5 fruit fly cellular contexts compared by ENCODE assay signal in genomic region chr3R:18436550-18437362, dm6.
TF ChIP-seq lines count a peak whose summit lies in the region.

No protein-coding gene starts in this region.

TF ChIP-seq in whole organism, adult, 20 proteins besides CTCF, POLR2A, EP300 and RAD21 (continued from another document):
- peak; percentile 60 for TF ChIP-seq CG7101 (tag; optimal IDR thresholded peaks at IDR 0.05; lab: Kevin White, UChicago)
- TF ChIP-seq CG11617 (GFP tag; optimal IDR thresholded peaks at IDR 0.05; lab: Kevin White, UChicago): peak; percentile 78
- no peak for TF ChIP-seq Crg-1 (GFP tag; optimal IDR thresholded peaks at IDR 0.05; lab: Kevin White, UChicago)

TF ChIP-seq in whole organism, embryonic, 481 proteins besides CTCF, POLR2A, EP300 and RAD21 (continued from another document and continues in another):
- TF ChIP-seq danr (GFP tag; IDR thresholded peaks at IDR 0.05; lab: Robert Waterston, UW) (0 out of 2 replicates have a peak, but pooled peaks have one; percentile 13), CG18599 (GFP tag; optimal IDR thresholded peaks at IDR 0.05; lab: Kevin White, UChicago) (peak; percentile 86), Oli (tag; optimal IDR thresholded peaks at IDR 0.05; lab: Kevin White, UChicago) (peak; percentile 63), CG18476 (GFP tag; optimal IDR thresholded peaks at IDR 0.05; lab: Kevin White, UChicago) (peak; percentile 71), Oaz (GFP tag; IDR thresholded peaks at IDR 0.05; lab: Robert Waterston, UW) (0 out of 2 replicates have a peak, but pooled peaks have one; percentile 27), scrt (GFP tag; optimal IDR thresholded peaks at IDR 0.05; lab: Kevin White, UChicago) (peak; percentile 49), Bteb2 (GFP tag; optimal IDR thresholded peaks at IDR 0.05; lab: Kevin White, UChicago) (peak; percentile 26), Dek (tag; optimal IDR thresholded peaks at IDR 0.05; lab: Kevin White, UChicago) (peak; percentile 64), zen2 (GFP tag; IDR thresholded peaks at IDR 0.05; lab: Robert Waterston, UW; ENCODE audit: partially characterized antibody) (no peak), CG18619 (GFP tag; optimal IDR thresholded peaks at IDR 0.05; lab: Kevin White, UChicago) (peak; percentile 53), fd64A (GFP tag; optimal IDR thresholded peaks at IDR 0.05; lab: Kevin White, UChicago) (no peak), H15 (GFP tag; IDR thresholded peaks at IDR 0.05; lab: Robert Waterston, UW) (no peak), sc (optimal IDR thresholded peaks at IDR 0.05; lab: Kevin White, UChicago) (no peak), sc (GFP tag; optimal IDR thresholded peaks at IDR 0.05; lab: Kevin White, UChicago) (peak; percentile 36), Elba2 (GFP tag; optimal IDR thresholded peaks at IDR 0.05; lab: Kevin White, UChicago) (no peak), CG9215 (GFP tag; IDR thresholded peaks at IDR 0.05; lab: Robert Waterston, UW) (peak; percentile 54), Fer1 (GFP tag; optimal IDR thresholded peaks at IDR 0.05; lab: Kevin White, UChicago) (peak; percentile 68), bowl (GFP tag; IDR thresholded peaks at IDR 0.05; lab: Robert Waterston, UW) (no peak), CG8944 (GFP tag; optimal IDR thresholded peaks at IDR 0.05; lab: Kevin White, UChicago) (peak; percentile 63), ftz-f1 (GFP tag; optimal IDR thresholded peaks at IDR 0.05; lab: Kevin White, UChicago) (peak; percentile 93), az2 (GFP tag; optimal IDR thresholded peaks at IDR 0.05; lab: Kevin White, UChicago) (peak; percentile 48), ssp (GFP tag; IDR thresholded peaks at IDR 0.05; lab: Robert Waterston, UW) (peak; percentile 42), D (optimal IDR thresholded peaks at IDR 0.05; lab: Kevin White, UChicago) (no peak), D (GFP tag; optimal IDR thresholded peaks at IDR 0.05; lab: Kevin White, UChicago) (no peak), Drgx (GFP tag; IDR thresholded peaks at IDR 0.05; lab: Robert Waterston, UW) (peak; percentile 80), bsh (GFP tag; optimal IDR thresholded peaks at IDR 0.05; lab: Kevin White, UChicago) (peak; percentile 50 to 51), CG42726 (GFP tag; IDR thresholded peaks at IDR 0.05; lab: Robert Waterston, UW; ENCODE audit: partially characterized antibody) (no peak), CG12942 (GFP tag; optimal IDR thresholded peaks at IDR 0.05; lab: Kevin White, UChicago) (peak; percentile 30), HHEX (GFP tag; optimal IDR thresholded peaks at IDR 0.05; lab: Kevin White, UChicago) (peak; percentile 64), Side (GFP tag; optimal IDR thresholded peaks at IDR 0.05; lab: Kevin White, UChicago) (peak; percentile 53), CG6254 (GFP tag; optimal IDR thresholded peaks at IDR 0.05; lab: Kevin White, UChicago) (no peak), ATbp (GFP tag; optimal IDR thresholded peaks at IDR 0.05; lab: Kevin White, UChicago) (peak; percentile 20)

TF ChIP-seq in whole organism, prepupa, 60 proteins besides CTCF, POLR2A, EP300 and RAD21 (continued from another document and continues in another):
- TF ChIP-seq CG3919 (GFP tag; optimal IDR thresholded peaks at IDR 0.05; lab: Kevin White, UChicago) (peak; percentile 76), vri (GFP tag; optimal IDR thresholded peaks at IDR 0.05; lab: Kevin White, UChicago) (peak; percentile 71), svp (GFP tag; lab: Kevin White, UChicago) (peak; percentile 94), CG4318 (GFP tag; optimal IDR thresholded peaks at IDR 0.05; lab: Kevin White, UChicago) (peak; percentile 57), CG34406 (GFP tag; optimal IDR thresholded peaks at IDR 0.05; lab: Kevin White, UChicago) (peak; percentile 64), CG9139 (GFP tag; optimal IDR thresholded peaks at IDR 0.05; lab: Kevin White, UChicago) (peak; percentile 48), CG1621 (tag; optimal IDR thresholded peaks at IDR 0.05; lab: Kevin White, UChicago) (no peak), Blimp-1 (GFP tag; optimal IDR thresholded peaks at IDR 0.05; lab: Kevin White, UChicago) (no peak), CG31627 (GFP tag; optimal IDR thresholded peaks at IDR 0.05; lab: Kevin White, UChicago) (peak; percentile 73), Met (GFP tag; optimal IDR thresholded peaks at IDR 0.05; lab: Kevin White, UChicago) (peak; percentile 73), Smox (GFP tag; optimal IDR thresholded peaks at IDR 0.05; lab: Kevin White, UChicago) (peak; percentile 72), eg (GFP tag; IDR thresholded peaks at IDR 0.05; lab: Robert Waterston, UW) (peak; percentile 78), dac (GFP tag; optimal IDR thresholded peaks at IDR 0.05; lab: Kevin White, UChicago) (peak; percentile 19), CG7368 (GFP tag; optimal IDR thresholded peaks at IDR 0.05; lab: Kevin White, UChicago) (peak; percentile 76), Eip93F (GFP tag; optimal IDR thresholded peaks at IDR 0.05; lab: Kevin White, UChicago) (no peak), CG3032 (tag; optimal IDR thresholded peaks at IDR 0.05; lab: Kevin White, UChicago) (no peak), CG6854 (GFP tag; optimal IDR thresholded peaks at IDR 0.05; lab: Kevin White, UChicago) (no peak), CG8632 (GFP tag; optimal IDR thresholded peaks at IDR 0.05; lab: Kevin White, UChicago) (peak; percentile 64), salr (GFP tag; optimal IDR thresholded peaks at IDR 0.05; lab: Kevin White, UChicago) (peak; percentile 43 to 64), CG15336 (GFP tag; IDR thresholded peaks at IDR 0.05; lab: Robert Waterston, UW) (peak; percentile 81), Hr38 (GFP tag; optimal IDR thresholded peaks at IDR 0.05; lab: Kevin White, UChicago) (no peak), spab (GFP tag; optimal IDR thresholded peaks at IDR 0.05; lab: Kevin White, UChicago) (peak; percentile 63), lz (GFP tag; optimal IDR thresholded peaks at IDR 0.05; lab: Kevin White, UChicago) (peak; percentile 77), CG32006 (GFP tag; optimal IDR thresholded peaks at IDR 0.05; lab: Kevin White, UChicago) (peak; percentile 88), fkh (GFP tag; optimal IDR thresholded peaks at IDR 0.05; lab: Kevin White, UChicago) (peak; percentile 91), cyc (GFP tag; optimal IDR thresholded peaks at IDR 0.05; lab: Kevin White, UChicago) (peak; percentile 83), CG6792 (GFP tag; optimal IDR thresholded peaks at IDR 0.05; lab: Kevin White, UChicago) (peak; percentile 63), CG11902 (GFP tag; optimal IDR thresholded peaks at IDR 0.05; lab: Kevin White, UChicago) (peak; percentile 57), fd85E (GFP tag; optimal IDR thresholded peaks at IDR 0.05; lab: Kevin White, UChicago) (no peak), Eip75B (GFP tag; optimal IDR thresholded peaks at IDR 0.05; lab: Kevin White, UChicago) (peak; percentile 63), Lpt (GFP tag; optimal IDR thresholded peaks at IDR 0.05; lab: Kevin White, UChicago) (peak; percentile 83), OdsH (GFP tag; optimal IDR thresholded peaks at IDR 0.05; lab: Kevin White, UChicago) (peak; percentile 74), Ets96B (tag; optimal IDR thresholded peaks at IDR 0.05; lab: Kevin White, UChicago) (peak; percentile 76), CG16779 (tag; optimal IDR thresholded peaks at IDR 0.05; lab: Kevin White, UChicago) (peak; percentile 34)

TF ChIP-seq in whole organism, pupa, 21 proteins besides CTCF, POLR2A, EP300 and RAD21 (continued from another document):
- TF ChIP-seq CG12605 (GFP tag; IDR thresholded peaks at IDR 0.05; lab: Robert Waterston, UW) (peak; percentile 47; the same call in 1 of the 2 replicates), CG15710 (tag; optimal IDR thresholded peaks at IDR 0.05; lab: Kevin White, UChicago) (no peak)

TF ChIP-seq in whole organism, wandering third instar larva, 38 proteins besides CTCF, POLR2A, EP300 and RAD21 (continued from another document):
- TF ChIP-seq Rel (GFP tag; optimal IDR thresholded peaks at IDR 0.05; lab: Kevin White, UChicago): peak; percentile 4
- peak; percentile 53 for TF ChIP-seq Rel (tag; optimal IDR thresholded peaks at IDR 0.05; lab: Kevin White, UChicago)
- TF ChIP-seq dl (GFP tag; optimal IDR thresholded peaks at IDR 0.05; lab: Kevin White, UChicago; ENCODE audit: insufficient read depth in 1 of 2, partially characterized antibody in 2 of 2): no peak
- no peak for TF ChIP-seq Dfd (GFP tag; optimal IDR thresholded peaks at IDR 0.05; lab: Kevin White, UChicago)
- TF ChIP-seq CrebA (GFP tag; optimal IDR thresholded peaks at IDR 0.05; lab: Kevin White, UChicago; ENCODE audit: borderline replicate concordance): no peak
- TF ChIP-seq dmrt93B (GFP tag; optimal IDR thresholded peaks at IDR 0.05; lab: Kevin White, UChicago): peak; percentile 40
- peak; percentile 64 for TF ChIP-seq psq (GFP tag; optimal IDR thresholded peaks at IDR 0.05; lab: Kevin White, UChicago)
- peak; percentile 55 for TF ChIP-seq sage (GFP tag; optimal IDR thresholded peaks at IDR 0.05; lab: Kevin White, UChicago)
- TF ChIP-seq N (GFP tag; optimal IDR thresholded peaks at IDR 0.05; lab: Kevin White, UChicago): no peak
- TF ChIP-seq Myc (optimal IDR thresholded peaks at IDR 0.05; lab: Kevin White, UChicago): no peak
- no peak for TF ChIP-seq Hr83 (GFP tag; optimal IDR thresholded peaks at IDR 0.05; lab: Kevin White, UChicago; ENCODE audit: poor library complexity, severe bottlenecking)
- peak in 1 of 2 experiments; percentile 86 for TF ChIP-seq foxo (GFP tag; optimal IDR thresholded peaks at IDR 0.05; lab: Kevin White, UChicago)
- TF ChIP-seq CG32264 (GFP tag; optimal IDR thresholded peaks at IDR 0.05; lab: Kevin White, UChicago): peak; percentile 43
- peak; percentile 8 for TF ChIP-seq lola (GFP tag; optimal IDR thresholded peaks at IDR 0.05; lab: Kevin White, UChicago)
- TF ChIP-seq tai (GFP tag; optimal IDR thresholded peaks at IDR 0.05; lab: Kevin White, UChicago): peak; percentile 48
- TF ChIP-seq fru (GFP tag; optimal IDR thresholded peaks at IDR 0.05; lab: Kevin White, UChicago): peak; percentile 81
